Fruit fly (Drosophila melanogaster) whole organism, pupa: ENCODE data around the gene cv-c.
A peak's percentile ranks its signal among the peaks of the same experiment; 100 is the strongest.

Experiments used
- CG8301 ChIP-seq: fragments of 200-800 bp; sonication (Bioruptor generic); optimal IDR thresholded peaks from 2 replicates; lab custom pipeline; 2018; ENCODE audit warnings: missing biosample characterization, mild to moderate bottlenecking, missing genetic modification characterization
- D1 ChIP-seq: fragments of 200-800 bp; sonication (Bioruptor generic); optimal IDR thresholded peaks from 2 replicates; lab custom pipeline; 2018; ENCODE audit warnings: missing biosample characterization, mild to moderate bottlenecking, missing genetic modification characterization, moderate library complexity
- Ets98B ChIP-seq: fragments of 200-800 bp; sonication (Bioruptor generic); IDR thresholded peaks from 2 replicates; pipeline ENCODE4 v1.3.6; 2022; ENCODE audit warnings: missing biosample characterization, missing genetic modification characterization
- gl ChIP-seq: fragments of 200-800 bp; sonication (Bioruptor generic); optimal IDR thresholded peaks from 2 replicates; lab custom pipeline; 2018; ENCODE audit warnings: missing biosample characterization, mild to moderate bottlenecking, missing genetic modification characterization
- rn ChIP-seq: fragments of 200-800 bp; sonication (Bioruptor generic); IDR thresholded peaks from 2 replicates; pipeline ENCODE4 v1.3.6; 2022; ENCODE audit warnings: missing biosample characterization, missing genetic modification characterization

- no peak for TF ChIP-seq rn (GFP tag; lab: Robert Waterston, UW)
- no peak for TF ChIP-seq CG8301 (tag; lab: Kevin White, UChicago)
- TF ChIP-seq Ets98B (GFP tag; lab: Robert Waterston, UW): peak; percentile 22; the same call in 1 of the 2 replicates
- no peak for TF ChIP-seq D1 (tag; lab: Kevin White, UChicago)
- TF ChIP-seq gl (tag; lab: Kevin White, UChicago): no peak
Observed at dm6 chr3R:14399375-14399774, 82.1 kb downstream of the cv-c start.
